Fruit fly (Drosophila melanogaster): ENCODE data around the gene CG5958.

DNA sequence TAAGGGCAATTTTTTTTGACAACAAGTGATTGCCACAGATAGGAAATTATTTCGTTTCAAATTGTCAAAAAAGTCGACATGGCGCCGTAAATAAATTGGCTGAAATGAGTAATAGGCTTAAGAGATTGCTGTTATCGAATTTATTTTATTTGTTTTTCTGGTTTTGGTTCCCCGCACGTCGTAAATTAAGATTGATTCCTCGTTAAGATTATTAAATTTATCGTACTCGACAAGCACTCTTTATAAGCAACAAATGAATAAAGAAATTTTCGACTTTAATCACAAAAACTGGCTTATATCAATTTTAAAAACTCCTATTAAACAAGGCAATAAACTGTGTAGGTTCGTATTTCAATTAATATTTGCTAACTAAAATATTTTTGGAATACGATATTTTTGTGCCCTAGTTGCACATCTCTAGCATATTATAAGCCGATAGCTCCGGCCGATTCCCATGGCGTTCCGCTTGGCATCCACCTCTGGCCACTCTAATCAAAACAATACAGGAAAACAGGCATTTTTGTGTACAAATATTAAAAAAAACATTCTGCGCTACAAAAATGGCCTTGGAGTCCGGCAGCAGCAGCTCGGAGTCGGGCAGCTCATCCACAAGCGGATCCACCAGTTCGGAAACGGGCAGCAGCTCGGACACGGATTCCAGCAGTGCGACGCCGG lies 21.2 kb downstream of the CG5958 start, which contains the start of gene chm:
- no peak for TF ChIP-seq Clk (GFP tag; optimal IDR thresholded peaks at IDR 0.05)
- no peak for TF ChIP-seq CG11617 (GFP tag; optimal IDR thresholded peaks at IDR 0.05)
- no peak for TF ChIP-seq tj (GFP tag; optimal IDR thresholded peaks at IDR 0.05)
- TF ChIP-seq toe (GFP tag; optimal IDR thresholded peaks at IDR 0.05) = no peak
- TF ChIP-seq Hr96 (GFP tag; optimal IDR thresholded peaks at IDR 0.05) = peak; percentile 4
- TF ChIP-seq CG12768 (GFP tag; optimal IDR thresholded peaks at IDR 0.05) = no peak
